Worm (Caenorhabditis elegans): ENCODE results near the gene C08B6.5.

Gene C08B6.5

DNA sequence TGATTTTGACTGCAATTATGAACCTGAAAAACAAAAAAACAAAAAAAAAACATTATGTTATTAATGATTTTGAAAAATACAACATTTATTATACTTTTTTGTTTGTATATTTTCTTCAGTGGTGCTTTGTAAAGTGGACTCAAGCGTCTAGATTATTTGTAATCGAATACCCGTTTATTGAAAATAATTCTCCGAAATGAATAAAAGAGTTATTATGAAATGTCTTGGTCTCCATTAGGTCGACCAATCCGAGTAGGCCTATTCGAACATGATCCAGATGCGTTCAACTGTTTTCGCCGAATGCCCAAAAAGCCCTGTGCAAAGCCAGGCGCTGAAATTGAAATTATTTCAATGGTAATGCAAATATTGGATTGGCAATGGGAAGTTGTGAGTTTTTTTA, at the start of gene C08B6.5:
Gene C08B6.5, plus strand, starts transcription at position 301 of the 400 bp plus-strand sequence.
- TF ChIP-seq swsn-7 (tag; optimal IDR thresholded peaks at IDR 0.05): no peak
- no peak for TF ChIP-seq dsc-1 (tag; optimal IDR thresholded peaks at IDR 0.05)
- no peak for TF ChIP-seq nhr-11 (tag; optimal IDR thresholded peaks at IDR 0.05)
- no peak for TF ChIP-seq efl-3 (GFP tag; optimal IDR thresholded peaks at IDR 0.05)
- TF ChIP-seq unc-98 (GFP tag; IDR thresholded peaks at IDR 0.05): no peak
- TF ChIP-seq nhr-20 (tag; optimal IDR thresholded peaks at IDR 0.05): no peak
- no peak for TF ChIP-seq nhr-76 (tag; optimal IDR thresholded peaks at IDR 0.05)
- TF ChIP-seq nhr-84 (tag; optimal IDR thresholded peaks at IDR 0.05): no peak
- no peak for TF ChIP-seq aly-2 (tag; optimal IDR thresholded peaks at IDR 0.05)
- TF ChIP-seq pag-3 (tag; optimal IDR thresholded peaks at IDR 0.05; ENCODE audit: borderline replicate concordance, insufficient read depth): no peak
- TF ChIP-seq skn-1 (tag; optimal IDR thresholded peaks at IDR 0.05): no peak
- TF ChIP-seq dpl-1 (GFP tag; optimal IDR thresholded peaks at IDR 0.05): no peak
- no peak for TF ChIP-seq nhr-12 (tag; optimal IDR thresholded peaks at IDR 0.05)
- no peak for TF ChIP-seq zag-1 (tag; optimal IDR thresholded peaks at IDR 0.05)
- no peak for TF ChIP-seq unc-130 (tag; optimal IDR thresholded peaks at IDR 0.05)
- TF ChIP-seq fkh-4 (tag; optimal IDR thresholded peaks at IDR 0.05; ENCODE audit: borderline replicate concordance): no peak
- TF ChIP-seq nhr-77 (tag; optimal IDR thresholded peaks at IDR 0.05): no peak
- no peak for TF ChIP-seq grh-1 (GFP tag; IDR thresholded peaks at IDR 0.05)
- no peak for TF ChIP-seq hlh-4 (tag; optimal IDR thresholded peaks at IDR 0.05)

DNA sequence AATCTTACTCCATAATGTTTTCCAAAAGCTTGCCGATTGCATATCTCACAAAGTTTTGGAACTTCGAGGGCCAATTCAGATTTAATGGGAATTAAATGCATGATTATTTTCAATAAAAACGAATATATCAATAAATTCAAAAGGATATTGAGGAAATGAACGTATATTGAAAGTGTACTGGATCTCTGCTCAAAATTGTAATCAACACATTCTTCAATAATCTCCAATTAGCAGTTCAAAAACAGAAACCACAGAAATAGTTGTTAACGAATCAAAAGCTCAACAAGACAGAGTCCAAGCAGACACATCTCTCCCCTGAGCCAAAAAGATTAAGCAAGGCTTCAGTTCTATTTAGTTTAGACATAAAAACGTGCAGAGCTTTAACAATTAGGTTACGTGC, 47.0 kb upstream of the C08B6.5 start, which contains the start of gene nhr-192:
Gene nhr-192, minus strand, starts transcription at position 101 of the 400 bp plus-strand sequence.
- TF ChIP-seq lin-39 (tag; optimal IDR thresholded peaks at IDR 0.05) (no peak), lin-14 (GFP tag; optimal IDR thresholded peaks at IDR 0.05) (no peak), dsc-1 (tag; optimal IDR thresholded peaks at IDR 0.05) (no peak), ztf-4 (tag; optimal IDR thresholded peaks at IDR 0.05) (no peak), hpl-2 (GFP tag; optimal IDR thresholded peaks at IDR 0.05) (no peak), aha-1 (tag; optimal IDR thresholded peaks at IDR 0.05) (no peak), lir-3 (tag; optimal IDR thresholded peaks at IDR 0.05; ENCODE audit: poor library complexity) (no peak), snu-23 (GFP tag; optimal IDR thresholded peaks at IDR 0.05) (no peak), mef-2 (tag; optimal IDR thresholded peaks at IDR 0.05) (no peak), ceh-8 (GFP tag; optimal IDR thresholded peaks at IDR 0.05) (no peak), lin-15B (tag; optimal IDR thresholded peaks at IDR 0.05) (no peak), grh-1 (GFP tag; IDR thresholded peaks at IDR 0.05) (no peak), efl-1 (optimal IDR thresholded peaks at IDR 0.05) (no peak), efl-1 (GFP tag; optimal IDR thresholded peaks at IDR 0.05 in 1 of 2) (no peak), egl-27 (tag; optimal IDR thresholded peaks at IDR 0.05) (no peak), ceh-88 (GFP tag; IDR thresholded peaks at IDR 0.05) (no peak), nhr-47 (tag; optimal IDR thresholded peaks at IDR 0.05) (no peak), C16A3.4 (tag; optimal IDR thresholded peaks at IDR 0.05) (no peak), isw-1 (GFP tag; IDR thresholded peaks at IDR 0.05) (no peak)

ce11 chrV:10072721-10073120, 44.8 kb upstream of the C08B6.5 start:
- TF ChIP-seq F16B12.6 (tag; optimal IDR thresholded peaks at IDR 0.05) (no peak), ztf-4 (tag; optimal IDR thresholded peaks at IDR 0.05) (no peak), xbp-1 (tag; optimal IDR thresholded peaks at IDR 0.05) (no peak), zip-4 (GFP tag; optimal IDR thresholded peaks at IDR 0.05) (no peak), tbx-2 (tag; optimal IDR thresholded peaks at IDR 0.05) (no peak), nhr-84 (tag; optimal IDR thresholded peaks at IDR 0.05) (no peak), ets-5 (GFP tag; IDR thresholded peaks at IDR 0.05) (no peak), skn-1 (tag; optimal IDR thresholded peaks at IDR 0.05) (no peak), ceh-82 (tag; optimal IDR thresholded peaks at IDR 0.05) (no peak), mef-2 (tag; optimal IDR thresholded peaks at IDR 0.05) (no peak), hpl-2 (GFP tag; optimal IDR thresholded peaks at IDR 0.05) (no peak)
